Worm (Caenorhabditis elegans): ENCODE data around the gene F25A2.1.

- TF ChIP-seq him-1 (tag; optimal IDR thresholded peaks at IDR 0.05) (no peak), dao-5 (tag; optimal IDR thresholded peaks at IDR 0.05) (no peak), W03F9.2 (tag; optimal IDR thresholded peaks at IDR 0.05) (no peak)
Observed at ce11 chrV:1179279-1179678, at the start of gene F25A2.1.

Data from whole organism, L4/young adult.